Fruit fly (Drosophila melanogaster): ENCODE data around the gene Brd8.

DNA sequence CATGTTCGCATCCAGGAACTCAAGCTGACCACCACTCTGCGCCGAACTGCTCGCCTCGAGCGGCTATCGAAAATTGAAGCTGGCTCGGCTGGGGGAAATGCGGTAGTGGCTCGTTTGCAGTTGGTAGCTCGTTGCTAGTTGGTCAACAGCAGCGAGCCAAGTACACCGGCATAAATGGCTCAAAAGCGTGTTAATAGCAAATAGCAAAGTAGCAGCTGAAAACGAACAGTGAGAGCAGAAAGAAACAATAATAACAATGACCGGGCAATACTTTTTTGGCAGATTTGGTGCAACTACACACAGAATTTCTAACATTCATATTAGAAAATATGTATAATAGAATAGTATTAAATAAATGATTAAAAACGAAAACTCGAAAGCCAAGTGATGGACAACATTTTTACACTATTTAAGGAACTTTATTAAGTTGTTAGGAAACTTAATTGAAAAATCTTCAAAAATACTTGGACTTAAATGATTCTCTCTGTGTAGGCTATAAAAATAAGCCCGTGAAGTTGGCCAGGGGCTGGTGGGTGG is 4.5 kb downstream of the Brd8 start, which contains the start of gene CG14507:
- TF ChIP-seq nerfin-1 (tag; optimal IDR thresholded peaks at IDR 0.05) (no peak), gsb-n (tag; optimal IDR thresholded peaks at IDR 0.05) (no peak), usp (GFP tag; optimal IDR thresholded peaks at IDR 0.05) (no peak), scrt (GFP tag; optimal IDR thresholded peaks at IDR 0.05) (no peak), vvl (GFP tag; IDR thresholded peaks at IDR 0.05) (no peak), CG10431 (GFP tag; optimal IDR thresholded peaks at IDR 0.05) (no peak), CG32772 (GFP tag; IDR thresholded peaks at IDR 0.05) (no peak)
